Fruit fly (Drosophila melanogaster) whole organism, embryonic: ENCODE measurements around the gene CG32052.

Experiments
- Ada2b ChIP-seq: fragments of 200-800 bp; sonication (Bioruptor generic); IDR thresholded peaks from 2 replicates; pipeline ENCODE4 v1.3.6; 2022; ENCODE audit warnings: missing biosample characterization, missing genetic modification characterization
- Atf6 ChIP-seq: fragments of 200-800 bp; sonication (Bioruptor generic); IDR thresholded peaks from 2 replicates; pipeline ENCODE4 v1.3.6; 2022; ENCODE audit warnings: missing biosample characterization, missing genetic modification characterization
- C15 ChIP-seq: fragments of 200-800 bp; sonication (Bioruptor generic); IDR thresholded peaks from 3 replicates; pipeline ENCODE4 v1.3.6; 2022; ENCODE audit warnings: missing biosample characterization, missing genetic modification characterization
- CG10147 ChIP-seq: fragments of 200-800 bp; sonication (Bioruptor generic); optimal IDR thresholded peaks from 2 replicates; lab custom pipeline; 2019; ENCODE audit warnings: missing biosample characterization, mild to moderate bottlenecking, missing genetic modification characterization, moderate library complexity
- CG10209 ChIP-seq: fragments of 200-800 bp; sonication (Bioruptor generic); optimal IDR thresholded peaks from 3 replicates; lab custom pipeline; 2017; ENCODE audit warnings: missing biosample characterization, mild to moderate bottlenecking, missing genetic modification characterization, missing genetic modification reagents
- CG10267 ChIP-seq: fragments of 200-800 bp; sonication (Bioruptor generic); optimal IDR thresholded peaks from 2 replicates; lab custom pipeline; 2018; ENCODE audit warnings: missing biosample characterization, mild to moderate bottlenecking, missing genetic modification characterization, moderate library complexity
- CG10543 ChIP-seq: fragments of 200-800 bp; sonication (Bioruptor generic); optimal IDR thresholded peaks from 3 replicates; lab custom pipeline; 2017; ENCODE audit warnings: missing biosample characterization, mild to moderate bottlenecking, missing genetic modification characterization, moderate library complexity
- CG10959 ChIP-seq: fragments of 200-800 bp; sonication (Bioruptor generic); IDR thresholded peaks from 2 replicates; pipeline ENCODE4 v1.3.6; 2022; ENCODE audit warnings: missing biosample characterization, missing genetic modification characterization
- CG11247 ChIP-seq: fragments of 200-800 bp; sonication (Bioruptor generic); IDR thresholded peaks from 2 replicates; pipeline ENCODE4 v1.3.6; 2022; ENCODE audit warnings: missing biosample characterization, missing genetic modification characterization
- CG11504 ChIP-seq: fragments of 200-800 bp; sonication (Bioruptor generic); optimal IDR thresholded peaks from 3 replicates; lab custom pipeline; 2019; ENCODE audit warnings: missing biosample characterization, mild to moderate bottlenecking, missing genetic modification characterization, moderate library complexity
- CG15073 ChIP-seq: fragments of 200-800 bp; sonication (Bioruptor generic); optimal IDR thresholded peaks from 2 replicates; lab custom pipeline; 2016; ENCODE audit warnings: missing biosample characterization, missing genetic modification characterization
- CG1647 ChIP-seq: fragments of 200-800 bp; sonication (Bioruptor generic); optimal IDR thresholded peaks from 3 replicates; lab custom pipeline; 2016; ENCODE audit warnings: missing biosample characterization, missing genetic modification characterization
- CG18619 ChIP-seq: fragments of 200-800 bp; sonication (Bioruptor generic); optimal IDR thresholded peaks from 3 replicates; lab custom pipeline; 2017; ENCODE audit warnings: missing biosample characterization, mild to moderate bottlenecking, missing genetic modification characterization
- CG2889 ChIP-seq: fragments of 200-800 bp; sonication (Bioruptor generic); IDR thresholded peaks from 3 replicates; pipeline ENCODE4 v1.3.6; 2022; ENCODE audit warnings: missing biosample characterization, missing genetic modification characterization
- CG31365 ChIP-seq: fragments of 200-800 bp; sonication (Bioruptor generic); optimal IDR thresholded peaks from 2 replicates; lab custom pipeline; 2018; ENCODE audit warnings: missing biosample characterization, mild to moderate bottlenecking, missing genetic modification characterization
- CG34224 ChIP-seq: fragments of 200-800 bp; sonication (Bioruptor generic); IDR thresholded peaks from 3 replicates; pipeline ENCODE4 v1.3.6; 2022; ENCODE audit warnings: missing biosample characterization, missing genetic modification characterization; ENCODE audit not compliant: partially characterized antibody
- CG7963 ChIP-seq: fragments of 200-800 bp; sonication (Bioruptor generic); IDR thresholded peaks from 3 replicates; pipeline ENCODE4 v1.3.6; 2022; ENCODE audit warnings: missing biosample characterization, missing genetic modification characterization; ENCODE audit not compliant: partially characterized antibody
- CG7987 ChIP-seq: fragments of 200-800 bp; sonication (Bioruptor generic); optimal IDR thresholded peaks from 2 replicates; lab custom pipeline; 2018; ENCODE audit warnings: missing biosample characterization, mild to moderate bottlenecking, missing genetic modification characterization, moderate library complexity
- CG8478 ChIP-seq: fragments of >200 bp; optimal IDR thresholded peaks from 2 replicates; lab custom pipeline; 2018
- CG9797 ChIP-seq: fragments of 200-800 bp; sonication (Bioruptor generic); optimal IDR thresholded peaks from 3 replicates; lab custom pipeline; 2018; ENCODE audit warnings: missing biosample characterization, mild to moderate bottlenecking, missing genetic modification characterization
- NK7.1 ChIP-seq: fragments of 200-800 bp; sonication (Bioruptor generic); optimal IDR thresholded peaks from 3 replicates; lab custom pipeline; 2016; ENCODE audit warnings: missing biosample characterization, missing genetic modification characterization
- Nf-YB ChIP-seq: fragments of 200-800 bp; sonication (Bioruptor generic); optimal IDR thresholded peaks from 3 replicates; lab custom pipeline; 2019; ENCODE audit warnings: missing biosample characterization, mild to moderate bottlenecking, missing genetic modification characterization, moderate library complexity
- Optix ChIP-seq: fragments of 200-800 bp; sonication (Bioruptor generic); IDR thresholded peaks from 3 replicates; pipeline ENCODE4 v1.3.6; 2022; ENCODE audit warnings: missing biosample characterization, missing genetic modification characterization
- Pdp1 ChIP-seq, 2 experiments: fragments of 200-800 bp; sonication (Bioruptor generic); optimal IDR thresholded peaks; 3 replicates each; lab custom pipeline; 2016; ENCODE audit warnings: missing biosample characterization in 2 of 2, missing genetic modification characterization in 2 of 2, mild to moderate bottlenecking in 1 of 2, moderate library complexity in 1 of 2
- Sry-β ChIP-seq: fragments of 200-800 bp; sonication (Bioruptor generic); optimal IDR thresholded peaks from 2 replicates; lab custom pipeline; 2018; ENCODE audit warnings: missing biosample characterization, mild to moderate bottlenecking, missing genetic modification characterization, moderate library complexity
- Sry-δ ChIP-seq: fragments of 200-800 bp; sonication (Bioruptor generic); optimal IDR thresholded peaks from 2 replicates; lab custom pipeline; 2016; ENCODE audit warnings: missing biosample characterization, missing genetic modification characterization
- al ChIP-seq: fragments of 200-800 bp; sonication (Bioruptor generic); IDR thresholded peaks from 2 replicates; pipeline ENCODE4 v1.3.6; 2022; ENCODE audit warnings: missing biosample characterization, missing genetic modification characterization
- bsh ChIP-seq, 2 experiments: fragments of 200-800 bp; sonication (Bioruptor generic); optimal IDR thresholded peaks; 2 replicates each; lab custom pipeline; 2017 to 2018; ENCODE audit warnings: mild to moderate bottlenecking in 2 of 2, missing biosample characterization in 2 of 2, missing genetic modification characterization in 2 of 2, moderate library complexity in 1 of 2
- chinmo ChIP-seq: fragments of 200-800 bp; sonication (Bioruptor generic); IDR thresholded peaks from 4 replicates; pipeline ENCODE4 v1.3.6; 2022; ENCODE audit warnings: missing biosample characterization, missing genetic modification characterization; ENCODE audit not compliant: partially characterized antibody
- chm ChIP-seq: fragments of 200-800 bp; sonication (Bioruptor generic); IDR thresholded peaks from 2 replicates; pipeline ENCODE4 v1.3.6; 2022; ENCODE audit warnings: missing biosample characterization, missing genetic modification characterization
- ci ChIP-seq: fragments of 200-800 bp; sonication (Bioruptor generic); IDR thresholded peaks from 3 replicates; pipeline ENCODE4 v1.3.6; 2022; ENCODE audit warnings: missing biosample characterization, missing genetic modification characterization
- corto ChIP-seq: fragments of 200-800 bp; sonication (Bioruptor generic); optimal IDR thresholded peaks from 2 replicates; lab custom pipeline; 2016; ENCODE audit warnings: missing biosample characterization, mild to moderate bottlenecking, missing genetic modification characterization, moderate library complexity
- gfzf ChIP-seq: fragments of 200-800 bp; sonication (Bioruptor generic); optimal IDR thresholded peaks from 2 replicates; lab custom pipeline; 2016; ENCODE audit warnings: missing biosample characterization, mild to moderate bottlenecking, missing genetic modification characterization, moderate library complexity
- kah ChIP-seq: fragments of 200-800 bp; sonication (Bioruptor generic); optimal IDR thresholded peaks from 2 replicates; lab custom pipeline; 2018; ENCODE audit warnings: missing biosample characterization, mild to moderate bottlenecking, missing genetic modification characterization
- nau ChIP-seq: fragments of 200-800 bp; sonication (Bioruptor generic); optimal IDR thresholded peaks from 3 replicates; lab custom pipeline; 2017; ENCODE audit warnings: missing biosample characterization, mild to moderate bottlenecking, missing genetic modification characterization, missing genetic modification reagents
- pita ChIP-seq: fragments of 200-800 bp; sonication (Bioruptor generic); optimal IDR thresholded peaks from 2 replicates; lab custom pipeline; 2017; ENCODE audit warnings: missing biosample characterization, mild to moderate bottlenecking, missing genetic modification characterization
- ranshi ChIP-seq: fragments of 200-800 bp; sonication (Bioruptor generic); IDR thresholded peaks from 2 replicates; pipeline ENCODE4 v1.3.6; 2022; ENCODE audit warnings: missing biosample characterization, missing genetic modification characterization
- run ChIP-seq: fragments of 200-800 bp; sonication (Bioruptor generic); optimal IDR thresholded peaks from 3 replicates; lab custom pipeline; 2018; ENCODE audit warnings: missing biosample characterization, mild to moderate bottlenecking, missing genetic modification characterization
- sr ChIP-seq: fragments of 200-800 bp; sonication (Bioruptor generic); IDR thresholded peaks from 3 replicates; pipeline ENCODE4 v1.3.6; 2022; ENCODE audit warnings: missing biosample characterization, missing genetic modification characterization
- tx ChIP-seq: fragments of 200-800 bp; sonication (Bioruptor generic); optimal IDR thresholded peaks from 2 replicates; lab custom pipeline; 2016; ENCODE audit warnings: missing biosample characterization, missing genetic modification characterization
- vvl ChIP-seq: fragments of 200-800 bp; sonication (Bioruptor generic); IDR thresholded peaks from 2 replicates; pipeline ENCODE4 v1.3.6; 2022; ENCODE audit warnings: missing biosample characterization, missing genetic modification characterization
- zen2 ChIP-seq: fragments of 200-800 bp; sonication (Bioruptor generic); IDR thresholded peaks from 3 replicates; pipeline ENCODE4 v1.3.6; 2022; ENCODE audit warnings: missing biosample characterization, missing genetic modification characterization; ENCODE audit not compliant: partially characterized antibody

Gene CG32052

DNA sequence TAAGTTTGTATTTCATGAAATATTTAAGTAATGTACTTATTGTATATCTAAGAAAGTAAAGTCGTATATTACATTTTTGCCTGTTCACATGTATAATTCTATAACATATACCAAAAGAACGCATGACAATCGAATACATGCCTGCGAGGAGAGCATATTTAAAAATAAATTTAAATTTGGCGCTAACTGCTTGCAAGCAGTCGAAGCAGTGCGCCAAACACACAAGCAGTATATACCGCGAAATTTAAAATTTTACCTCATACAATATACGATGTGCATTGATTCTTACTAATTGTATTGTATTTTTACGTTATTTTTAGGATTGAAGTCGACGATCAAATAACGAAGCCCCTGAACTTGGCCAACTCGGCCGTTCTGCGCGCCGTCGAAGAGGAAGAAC is 37.4 kb downstream of the CG32052 start (continued):
- TF ChIP-seq Nf-YB (GFP tag; lab: Kevin White, UChicago): no peak
- TF ChIP-seq CG31365: peak; percentile 99
- no peak for TF ChIP-seq CG7987 (GFP tag; lab: Kevin White, UChicago)

dm6 chr3L:9829154-9829553 is 42.3 kb downstream of the CG32052 start:
- no peak for TF ChIP-seq ranshi (GFP tag; lab: Robert Waterston, UW)
- TF ChIP-seq zen2 (GFP tag; lab: Robert Waterston, UW): no peak
- TF ChIP-seq sr (GFP tag; lab: Robert Waterston, UW): peak; percentile 82
- 0 out of 4 replicates have a peak, but pooled peaks have one; percentile 53 for TF ChIP-seq chinmo (GFP tag; lab: Robert Waterston, UW)

DNA sequence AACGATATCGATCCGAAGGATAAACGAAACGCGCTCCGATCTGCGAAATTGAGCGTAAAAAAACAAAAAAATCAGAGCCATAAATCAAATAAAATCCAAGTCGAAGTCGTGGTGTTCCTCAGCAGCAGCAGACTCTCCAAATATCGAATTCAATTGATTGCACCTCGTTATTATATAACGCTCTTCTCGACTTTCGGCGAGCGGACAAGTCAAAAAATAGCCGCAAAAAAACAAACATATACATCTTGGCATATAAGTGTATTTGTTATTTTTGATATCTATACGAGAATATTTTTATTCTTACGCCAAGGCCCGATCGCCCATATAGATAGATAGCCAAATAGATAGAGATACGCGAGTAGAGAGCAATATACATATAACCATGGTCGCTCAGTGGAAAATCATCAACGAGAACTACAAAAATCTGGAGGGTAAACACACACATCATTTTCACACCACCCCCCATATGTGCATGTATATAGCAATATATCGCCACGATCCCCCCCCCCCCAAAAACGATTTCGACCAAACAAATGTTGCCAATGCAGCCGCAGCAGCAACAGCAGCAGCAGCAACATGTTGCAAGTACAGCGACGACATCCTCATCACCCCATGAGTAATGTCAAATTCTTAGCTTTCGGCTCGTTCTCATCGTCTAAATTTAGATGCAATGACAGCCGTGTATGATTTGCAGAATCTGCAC is 42.9 kb downstream of the CG32052 start:
- no peak for TF ChIP-seq C15 (GFP tag; lab: Robert Waterston, UW)
- peak in 1 of 2 experiments; percentile 90 for TF ChIP-seq Pdp1 (GFP tag; optimal IDR thresholded peaks at IDR 0.05; lab: Kevin White, UChicago)
- no peak for TF ChIP-seq Ada2b (GFP tag; lab: Robert Waterston, UW)
- TF ChIP-seq CG11504 (tag; lab: Kevin White, UChicago): peak; percentile 92

DNA sequence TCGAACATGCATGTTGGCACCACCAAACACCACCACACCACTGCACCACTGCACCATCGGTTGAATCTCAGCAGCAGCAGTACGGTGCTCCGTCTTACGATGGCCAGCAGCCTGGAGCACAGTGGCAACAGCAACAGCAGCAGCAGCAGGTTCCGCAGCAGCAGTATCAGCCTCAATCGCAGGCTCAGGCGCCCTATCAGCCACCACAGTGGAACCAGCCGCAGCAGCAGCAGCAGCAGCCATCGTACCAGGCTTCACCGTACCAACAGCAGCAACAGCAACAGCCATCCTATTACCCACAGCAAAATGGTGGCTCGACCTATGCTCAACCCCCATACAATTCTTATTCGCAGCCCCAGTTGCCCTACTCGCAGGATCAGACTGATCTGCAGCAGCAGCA is 45.3 kb downstream of the CG32052 start:
- no peak for TF ChIP-seq al (GFP tag; lab: Robert Waterston, UW)
- TF ChIP-seq vvl: no peak
- TF ChIP-seq ci (GFP tag; lab: Robert Waterston, UW): 0 out of 3 replicates have a peak, but pooled peaks have one; percentile 9
- TF ChIP-seq tx (GFP tag; lab: Kevin White, UChicago): no peak
- no peak for TF ChIP-seq CG11247 (GFP tag; lab: Robert Waterston, UW)
- no peak for TF ChIP-seq Atf6 (GFP tag; lab: Robert Waterston, UW)
- no peak for TF ChIP-seq CG18619 (GFP tag; lab: Kevin White, UChicago)
- TF ChIP-seq CG8478 (lab: Kevin White, UChicago): peak; percentile 57
- no peak for TF ChIP-seq CG10209 (GFP tag; lab: Kevin White, UChicago)
- no peak for TF ChIP-seq CG34224 (GFP tag; lab: Robert Waterston, UW)
- TF ChIP-seq run (tag; lab: Kevin White, UChicago): no peak
- no peak for TF ChIP-seq CG10147 (GFP tag; lab: Kevin White, UChicago)
- no peak for TF ChIP-seq bsh (GFP tag; optimal IDR thresholded peaks at IDR 0.05; lab: Kevin White, UChicago)
- TF ChIP-seq nau (GFP tag; lab: Kevin White, UChicago): no peak
- no peak for TF ChIP-seq kah (GFP tag; lab: Kevin White, UChicago)
- TF ChIP-seq Optix (GFP tag; lab: Robert Waterston, UW): no peak
- no peak for TF ChIP-seq CG10959
- TF ChIP-seq, all 482 proteins: peak for 2

- TF ChIP-seq pita (peak; percentile 45), CG10267 (tag; lab: Kevin White, UChicago) (peak; percentile 43), CG15073 (GFP tag; lab: Kevin White, UChicago) (no peak), Sry-β (GFP tag; lab: Kevin White, UChicago) (peak; percentile 1), CG9797 (GFP tag; lab: Kevin White, UChicago) (peak; percentile 31), CG10543 (no peak), NK7.1 (GFP tag; lab: Kevin White, UChicago) (no peak), chinmo (GFP tag; lab: Robert Waterston, UW) (peak; percentile 61; the same call in 1 of the 4 replicates), CG7963 (GFP tag; lab: Robert Waterston, UW) (peak; percentile 52; the same call in 2 of the 3 replicates), CG1647 (GFP tag; lab: Kevin White, UChicago) (no peak), CG34224 (GFP tag; lab: Robert Waterston, UW) (peak; percentile 82), chm (GFP tag; lab: Robert Waterston, UW) (0 out of 2 replicates have a peak, but pooled peaks have one; percentile 28), CG2889 (GFP tag; lab: Robert Waterston, UW) (no peak), corto (no peak), gfzf (GFP tag; lab: Kevin White, UChicago) (peak; percentile 51), Sry-δ (GFP tag; lab: Kevin White, UChicago) (peak; percentile 98)
Measured at dm6 chr3L:9836524-9837047, 49.7 kb downstream of the CG32052 start, which contains the start of gene I-2. TSS of gene I-2 (minus strand) at chr3L:9836805.
